Worm (Caenorhabditis elegans) whole organism, L1 larva: ENCODE measurements around the gene Y42G9A.1.

ENCODE experiments used
- C04F5.9 ChIP-seq: sonication (generic microtip); optimal IDR thresholded peaks from 2 replicates; lab custom pipeline; 2016; ENCODE audit warnings: missing genetic modification characterization, missing compliant biosample characterization
- C16A3.4 ChIP-seq: fragments of 150-350 bp; optimal IDR thresholded peaks from 2 replicates; lab custom pipeline; 2014; ENCODE audit warnings: missing biosample characterization, missing genetic modification characterization
- aha-1 ChIP-seq: fragments of 150-350 bp; optimal IDR thresholded peaks from 2 replicates; lab custom pipeline; 2014; ENCODE audit warnings: missing biosample characterization, missing genetic modification characterization
- ama-1 ChIP-seq: fragments of 150-350 bp; optimal IDR thresholded peaks from 2 replicates; lab custom pipeline; 2014
- blmp-1 ChIP-seq: fragments of 150-350 bp; optimal IDR thresholded peaks from 2 replicates; lab custom pipeline; 2014; ENCODE audit warnings: missing biosample characterization, missing genetic modification characterization
- ceh-82 ChIP-seq, 3 experiments: fragments of 150-350 bp in 1 of 3; sonication (generic microtip) in 2 of 3; optimal IDR thresholded peaks; 2 replicates each; lab custom pipeline; 2014 to 2017; ENCODE audit warnings: missing biosample characterization in 3 of 3, missing genetic modification characterization in 3 of 3
- ceh-88 ChIP-seq: fragments of 200-800 bp; sonication (Bioruptor generic); IDR thresholded peaks from 2 replicates; pipeline ENCODE4 v1.3.6; 2022; ENCODE audit warnings: missing genetic modification characterization, missing compliant biosample characterization
- ceh-90 ChIP-seq: sonication (generic microtip); optimal IDR thresholded peaks from 2 replicates; lab custom pipeline; 2016; ENCODE audit warnings: missing genetic modification characterization, missing compliant biosample characterization
- efl-1 ChIP-seq, 4 experiments: fragments of 150-350 bp; optimal IDR thresholded peaks in 3 of 4; peaks in 1 of 4; 1 replicate in 1 of 4; 2 replicates in 3 of 4; lab custom pipeline; 2014; ENCODE audit warnings: missing biosample characterization in 2 of 4, missing genetic modification characterization in 2 of 4, missing genetic modification reagents in 2 of 4
- elt-2 ChIP-seq: sonication (generic microtip); optimal IDR thresholded peaks from 2 replicates; lab custom pipeline; 2016; ENCODE audit warnings: missing genetic modification characterization, mild to moderate bottlenecking, inconsistent platforms, missing compliant biosample characterization, missing genetic modification reagents
- elt-3 ChIP-seq, 6 experiments: fragments of 150-350 bp in 1 of 6; sonication (generic microtip); optimal IDR thresholded peaks; 2 replicates each; lab custom pipeline; 2017 to 2018; ENCODE audit warnings: missing biosample characterization in 6 of 6, missing genetic modification characterization in 6 of 6, inconsistent platforms in 1 of 6
- ets-5 ChIP-seq: fragments of 200-800 bp; sonication (Bioruptor generic); IDR thresholded peaks from 2 replicates; pipeline ENCODE4 v1.3.6; 2022; ENCODE audit warnings: missing genetic modification characterization, missing compliant biosample characterization
- fkh-8 ChIP-seq: sonication (generic microtip); optimal IDR thresholded peaks from 2 replicates; lab custom pipeline; 2016; ENCODE audit warnings: mild to moderate bottlenecking, missing genetic modification characterization, missing compliant biosample characterization
- fos-1 ChIP-seq: fragments of 150-350 bp; optimal IDR thresholded peaks from 2 replicates; lab custom pipeline; 2014; ENCODE audit warnings: missing biosample characterization, missing genetic modification characterization
- irx-1 ChIP-seq: sonication (generic microtip); optimal IDR thresholded peaks from 2 replicates; lab custom pipeline; 2016; ENCODE audit warnings: missing genetic modification characterization, missing compliant biosample characterization
- jun-1 ChIP-seq: fragments of 150-350 bp; optimal IDR thresholded peaks from 2 replicates; lab custom pipeline; 2014; ENCODE audit warnings: missing biosample characterization, missing genetic modification reagents, missing genetic modification characterization
- lin-14 ChIP-seq: fragments of 200-800 bp; sonication (Bioruptor generic); optimal IDR thresholded peaks from 2 replicates; lab custom pipeline; 2018; ENCODE audit warnings: mild to moderate bottlenecking, missing genetic modification characterization, moderate library complexity, missing compliant biosample characterization
- lin-35 ChIP-seq, 2 experiments: fragments of 150-350 bp; optimal IDR thresholded peaks; 2 replicates each; lab custom pipeline; 2014; ENCODE audit warnings: missing biosample characterization in 2 of 2, missing genetic modification characterization in 2 of 2, missing genetic modification reagents in 2 of 2
- mef-2 ChIP-seq: fragments of 150-350 bp; optimal IDR thresholded peaks from 2 replicates; lab custom pipeline; 2014; ENCODE audit warnings: missing biosample characterization, missing genetic modification characterization
- mep-1 ChIP-seq: fragments of 150-350 bp; optimal IDR thresholded peaks from 2 replicates; lab custom pipeline; 2014; ENCODE audit warnings: missing biosample characterization, missing genetic modification characterization
- nhr-12 ChIP-seq: sonication (generic microtip); optimal IDR thresholded peaks from 2 replicates; lab custom pipeline; 2017; ENCODE audit warnings: missing biosample characterization, missing genetic modification characterization
- nhr-237 ChIP-seq: fragments of 150-350 bp; optimal IDR thresholded peaks from 2 replicates; lab custom pipeline; 2014; ENCODE audit warnings: missing biosample characterization, missing genetic modification characterization
- nhr-47 ChIP-seq: sonication (generic microtip); optimal IDR thresholded peaks from 2 replicates; lab custom pipeline; 2016; ENCODE audit warnings: mild to moderate bottlenecking, missing genetic modification characterization, moderate library complexity, missing compliant biosample characterization
- nhr-76 ChIP-seq: sonication (generic microtip); optimal IDR thresholded peaks from 2 replicates; lab custom pipeline; 2017; ENCODE audit warnings: missing biosample characterization, missing genetic modification characterization
- nhr-84 ChIP-seq: sonication (generic microtip); optimal IDR thresholded peaks from 2 replicates; lab custom pipeline; 2017; ENCODE audit warnings: missing biosample characterization, missing genetic modification characterization
- nhr-90 ChIP-seq: sonication (generic microtip); optimal IDR thresholded peaks from 2 replicates; lab custom pipeline; 2016; ENCODE audit warnings: mild to moderate bottlenecking, missing genetic modification characterization, missing compliant biosample characterization; ENCODE audit not compliant: poor library complexity
- pag-3 ChIP-seq: sonication (generic microtip); optimal IDR thresholded peaks from 2 replicates; lab custom pipeline; 2017; ENCODE audit warnings: missing genetic modification characterization, mild to moderate bottlenecking, missing compliant biosample characterization, antibody characterized with exemption, borderline replicate concordance; ENCODE audit not compliant: insufficient read depth
- pqm-1 ChIP-seq: sonication (generic microtip); optimal IDR thresholded peaks from 3 replicates; lab custom pipeline; 2017; ENCODE audit warnings: missing biosample characterization, missing genetic modification characterization
- rnt-1 ChIP-seq: sonication (generic microtip); optimal IDR thresholded peaks from 2 replicates; lab custom pipeline; 2016; ENCODE audit warnings: mild to moderate bottlenecking, missing genetic modification characterization, moderate library complexity, missing compliant biosample characterization
- snu-23 ChIP-seq: sonication (generic microtip); optimal IDR thresholded peaks from 2 replicates; lab custom pipeline; 2016; ENCODE audit warnings: missing genetic modification characterization, missing compliant biosample characterization
- sox-4 ChIP-seq: sonication (generic microtip); optimal IDR thresholded peaks from 2 replicates; lab custom pipeline; 2016; ENCODE audit warnings: missing genetic modification characterization, missing compliant biosample characterization
- swsn-7 ChIP-seq: sonication (generic microtip); optimal IDR thresholded peaks from 2 replicates; lab custom pipeline; 2016; ENCODE audit warnings: missing genetic modification characterization, missing compliant biosample characterization
- ztf-11 ChIP-seq, 2 experiments: sonication (generic microtip); optimal IDR thresholded peaks; 2 replicates each; lab custom pipeline; 2016 to 2017; ENCODE audit warnings: missing genetic modification characterization in 2 of 2, missing biosample characterization in 1 of 2, missing compliant biosample characterization in 1 of 2

The Y42G9A.1 gene

ce11 chrIII:6149467-6150072 is at the start of gene Y42G9A.1, which contains the start of gene wht-7:
TSS of gene Y42G9A.1 (plus strand) at chrIII:6149961.
TSS of gene wht-7 (minus strand) at chrIII:6149597.
- TF ChIP-seq jun-1 (tag; lab: Kevin White, UChicago) (peak; percentile 19), irx-1 (tag; lab: Kevin White, UChicago) (no peak), efl-1 (optimal IDR thresholded peaks at IDR 0.05; lab: Kevin White, UChicago) (peak in 1 of 2 experiments; percentile 18), efl-1 (GFP tag; optimal IDR thresholded peaks at IDR 0.05 in 1 of 2; lab: Kevin White, UChicago) (peak in 1 of 2 experiments; percentile 45), elt-2 (tag; lab: Kevin White, UChicago) (peak; percentile 49), mep-1 (tag; lab: Kevin White, UChicago) (no peak), lin-35 (GFP tag; optimal IDR thresholded peaks at IDR 0.05; lab: Kevin White, UChicago) (peak in 1 of 2 experiments; percentile 26), ceh-90 (tag; lab: Kevin White, UChicago) (no peak)

- TF ChIP-seq ets-5 (GFP tag; lab: Robert Waterston, UW): no peak
- no peak for TF ChIP-seq nhr-90 (tag; lab: Kevin White, UChicago)
- TF ChIP-seq ama-1 (lab: Kevin White, UChicago): no peak
- no peak for TF ChIP-seq nhr-12 (tag; lab: Kevin White, UChicago)
- TF ChIP-seq nhr-47: no peak
- TF ChIP-seq C16A3.4 (tag; lab: Kevin White, UChicago): no peak
- no peak for TF ChIP-seq pqm-1 (tag; lab: Kevin White, UChicago)
- TF ChIP-seq elt-2 (tag; lab: Kevin White, UChicago): no peak
- no peak for TF ChIP-seq mef-2 (tag; lab: Kevin White, UChicago)
- no peak for TF ChIP-seq ceh-88 (GFP tag; lab: Robert Waterston, UW)
- TF ChIP-seq fkh-8: no peak
- TF ChIP-seq fos-1 (tag; lab: Kevin White, UChicago): no peak
- TF ChIP-seq snu-23 (GFP tag; lab: Kevin White, UChicago): no peak
- TF ChIP-seq, all 84 proteins: peak for 0
These were observed 47.0 kb upstream of the Y42G9A.1 start, which contains the start of gene C05D10.4 for ce11 chrIII:6102762-6103161. TSS of gene C05D10.4 (minus strand) at chrIII:6102862.

DNA sequence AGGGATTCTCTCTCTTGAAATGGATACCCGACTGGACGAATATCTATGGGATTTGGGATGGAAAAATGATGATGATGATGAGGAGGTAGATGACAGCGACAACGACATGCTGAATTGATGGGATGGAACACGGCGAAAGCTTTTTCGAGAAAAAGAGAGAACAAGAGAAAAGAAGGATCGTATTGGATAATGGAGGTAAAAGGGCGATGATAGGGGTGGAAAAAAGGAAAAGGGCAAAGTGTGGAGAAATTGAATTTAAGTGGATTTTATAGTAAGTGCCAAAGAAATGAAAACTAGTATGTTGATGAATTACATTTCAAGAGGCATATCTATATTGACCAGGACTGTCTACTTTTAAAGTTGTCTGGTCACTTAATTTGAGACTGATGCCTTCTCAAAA is 43.9 kb upstream of the Y42G9A.1 start:
- peak; percentile 62 for TF ChIP-seq blmp-1 (tag; lab: Kevin White, UChicago)
- no peak for TF ChIP-seq efl-1 (optimal IDR thresholded peaks at IDR 0.05; lab: Kevin White, UChicago)
- TF ChIP-seq efl-1 (GFP tag; optimal IDR thresholded peaks at IDR 0.05 in 1 of 2; lab: Kevin White, UChicago): peak in 1 of 2 experiments; percentile 62
- no peak for TF ChIP-seq ztf-11 (tag; optimal IDR thresholded peaks at IDR 0.05; lab: Kevin White, UChicago)
- no peak for TF ChIP-seq nhr-237 (tag; lab: Kevin White, UChicago)

DNA sequence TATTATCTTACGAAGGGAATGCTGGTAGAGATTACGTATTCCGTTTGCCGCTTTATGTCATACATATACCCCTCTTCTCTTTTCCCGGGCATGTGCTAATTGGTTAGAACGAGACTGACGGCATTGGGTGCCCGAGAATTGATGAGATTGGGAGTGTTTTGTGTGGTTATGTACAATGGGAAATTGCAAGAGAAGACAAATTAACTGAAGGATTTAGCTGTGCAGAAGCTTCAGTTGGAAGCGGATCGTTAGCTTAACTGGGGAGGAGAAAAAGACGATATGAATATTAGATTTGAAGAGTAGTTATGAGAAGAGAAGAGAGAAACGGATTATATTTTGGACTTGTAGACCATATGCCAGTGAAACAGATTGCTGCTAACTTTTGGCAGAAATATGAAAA is 39.6 kb upstream of the Y42G9A.1 start:
- TF ChIP-seq C04F5.9: no peak
- no peak for TF ChIP-seq sox-4 (tag; lab: Kevin White, UChicago)
- TF ChIP-seq elt-2 (tag; lab: Kevin White, UChicago): no peak
- TF ChIP-seq lin-14 (GFP tag; lab: Kevin White, UChicago): no peak
- no peak for TF ChIP-seq fkh-8
- no peak for TF ChIP-seq pag-3 (tag; lab: Kevin White, UChicago)
- no peak for TF ChIP-seq rnt-1 (tag; lab: Kevin White, UChicago)
- no peak for TF ChIP-seq nhr-90 (tag; lab: Kevin White, UChicago)
- TF ChIP-seq blmp-1 (tag; lab: Kevin White, UChicago): no peak
- TF ChIP-seq ceh-82 (tag; optimal IDR thresholded peaks at IDR 0.05; lab: Kevin White, UChicago): no peak
- no peak for TF ChIP-seq ztf-11 (tag; optimal IDR thresholded peaks at IDR 0.05; lab: Kevin White, UChicago)
- no peak for TF ChIP-seq nhr-76 (tag; lab: Kevin White, UChicago)
- no peak for TF ChIP-seq swsn-7
- no peak for TF ChIP-seq elt-3 (tag; optimal IDR thresholded peaks at IDR 0.05; lab: Kevin White, UChicago)
- no peak for TF ChIP-seq nhr-84 (tag; lab: Kevin White, UChicago)
- TF ChIP-seq aha-1 (tag; lab: Kevin White, UChicago): no peak
